Fruit fly (Drosophila melanogaster): Measurements from ENCODE around the gene Eip63F-1.

- TF ChIP-seq CG9948 (tag; optimal IDR thresholded peaks at IDR 0.05) (no peak), CG34367 (tag; optimal IDR thresholded peaks at IDR 0.05) (peak; percentile 7), CG10348 (GFP tag; IDR thresholded peaks at IDR 0.05) (no peak), CG13204 (GFP tag; optimal IDR thresholded peaks at IDR 0.05) (peak; percentile 5), EcR (GFP tag; optimal IDR thresholded peaks at IDR 0.05) (no peak), D1 (tag; optimal IDR thresholded peaks at IDR 0.05) (no peak), CG12605 (GFP tag; IDR thresholded peaks at IDR 0.05) (no peak), Pif1B (GFP tag; optimal IDR thresholded peaks at IDR 0.05) (no peak), Snoo (tag; optimal IDR thresholded peaks at IDR 0.05) (no peak), CG4496 (GFP tag; IDR thresholded peaks at IDR 0.05) (no peak)
Measured at dm6 chr3L:3901865-3902490, 33.4 kb downstream of the Eip63F-1 start.

All from whole organism, pupa.